Worm (Caenorhabditis elegans) whole organism, L1 larva: ENCODE data around the gene F53B3.6.

Source experiments
- aly-2 ChIP-seq: fragments of 150-350 bp; optimal IDR thresholded peaks from 2 replicates; lab custom pipeline; 2014; ENCODE audit warnings: missing biosample characterization, missing genetic modification characterization
- ama-1 ChIP-seq: fragments of 150-350 bp; optimal IDR thresholded peaks from 2 replicates; lab custom pipeline; 2014
- egl-27 ChIP-seq, 2 experiments: fragments of 150-350 bp in 1 of 2; sonication (generic microtip); optimal IDR thresholded peaks; 3 replicates each; lab custom pipeline; 2017 to 2018; ENCODE audit warnings: missing biosample characterization in 2 of 2, missing genetic modification characterization in 2 of 2, missing genetic modification reagents in 2 of 2
- elt-3 ChIP-seq, 6 experiments: fragments of 150-350 bp in 1 of 6; sonication (generic microtip); optimal IDR thresholded peaks; 2 replicates each; lab custom pipeline; 2017 to 2018; ENCODE audit warnings: missing biosample characterization in 6 of 6, missing genetic modification characterization in 6 of 6, inconsistent platforms in 1 of 6
- fkh-10 ChIP-seq: sonication (generic microtip); optimal IDR thresholded peaks from 2 replicates; lab custom pipeline; 2017; ENCODE audit warnings: missing biosample characterization, missing genetic modification reagents, missing genetic modification characterization
- fos-1 ChIP-seq: fragments of 150-350 bp; optimal IDR thresholded peaks from 2 replicates; lab custom pipeline; 2014; ENCODE audit warnings: missing biosample characterization, missing genetic modification characterization
- lin-13 ChIP-seq: fragments of 150-350 bp; optimal IDR thresholded peaks from 2 replicates; lab custom pipeline; 2014; ENCODE audit warnings: missing biosample characterization, missing genetic modification reagents, missing genetic modification characterization
- lir-3 ChIP-seq: sonication (generic microtip); optimal IDR thresholded peaks from 2 replicates; lab custom pipeline; 2016; ENCODE audit warnings: mild to moderate bottlenecking, missing genetic modification characterization, moderate library complexity, missing compliant biosample characterization; ENCODE audit not compliant: poor library complexity
- mab-9 ChIP-seq: fragments of 200-800 bp; sonication (Bioruptor generic); IDR thresholded peaks from 2 replicates; pipeline ENCODE4 v1.3.6; 2022; ENCODE audit warnings: missing genetic modification reagents, missing genetic modification characterization, missing compliant biosample characterization
- mep-1 ChIP-seq: fragments of 150-350 bp; optimal IDR thresholded peaks from 2 replicates; lab custom pipeline; 2014; ENCODE audit warnings: missing biosample characterization, missing genetic modification characterization
- nhr-11 ChIP-seq: fragments of 150-350 bp; optimal IDR thresholded peaks from 2 replicates; lab custom pipeline; 2014; ENCODE audit warnings: missing biosample characterization, missing genetic modification characterization
- nhr-12 ChIP-seq: sonication (generic microtip); optimal IDR thresholded peaks from 2 replicates; lab custom pipeline; 2017; ENCODE audit warnings: missing biosample characterization, missing genetic modification characterization
- skn-1 ChIP-seq: fragments of 150-350 bp; optimal IDR thresholded peaks from 2 replicates; lab custom pipeline; 2014; ENCODE audit warnings: missing biosample characterization, missing genetic modification characterization

- TF ChIP-seq ama-1 (no peak), skn-1 (tag; lab: Kevin White, UChicago) (no peak), lin-13 (GFP tag; lab: Kevin White, UChicago) (no peak), lir-3 (tag; lab: Kevin White, UChicago) (peak; percentile 22), fkh-10 (GFP tag; lab: Kevin White, UChicago) (no peak), elt-3 (tag; optimal IDR thresholded peaks at IDR 0.05; lab: Kevin White, UChicago) (peak in 2 of 6 experiments; percentile 46 to 66), egl-27 (tag; optimal IDR thresholded peaks at IDR 0.05; lab: Kevin White, UChicago) (no peak), mab-9 (no peak), nhr-12 (no peak), aly-2 (no peak), fos-1 (tag; lab: Kevin White, UChicago) (no peak), mep-1 (tag; lab: Kevin White, UChicago) (no peak), nhr-11 (tag; lab: Kevin White, UChicago) (no peak)
These were observed 23.7 kb upstream of the F53B3.6 start, which contains the start of gene Y71H10B.1 for ce11 chrX:2840287-2840686.
